Worm (Caenorhabditis elegans) whole organism, L4 larva: Measurements from ENCODE around the gene F19G12.1.

Source experiments
- Y48G9A.11 ChIP-seq: fragments of 200-800 bp; sonication (Bioruptor generic); IDR thresholded peaks from 2 replicates; pipeline ENCODE4 v1.3.6; 2022; ENCODE audit warnings: missing genetic modification reagents, missing genetic modification characterization, missing compliant biosample characterization
- aly-2 ChIP-seq: sonication (generic microtip); optimal IDR thresholded peaks from 2 replicates; lab custom pipeline; 2018; ENCODE audit warnings: missing biosample characterization, missing genetic modification characterization
- ama-1 ChIP-seq: fragments of 150-350 bp; optimal IDR thresholded peaks from 2 replicates; lab custom pipeline; 2014; ENCODE audit warnings: inconsistent platforms, mixed read lengths
- ceh-20 ChIP-seq: fragments of 200-800 bp; sonication (Bioruptor generic); IDR thresholded peaks from 2 replicates; pipeline ENCODE4 v1.3.6; 2022; ENCODE audit warnings: missing genetic modification reagents, missing genetic modification characterization, missing compliant biosample characterization
- dmd-6 ChIP-seq: fragments of 200-800 bp; sonication (Bioruptor generic); IDR thresholded peaks from 2 replicates; pipeline ENCODE4 v1.3.6; 2022; ENCODE audit warnings: missing genetic modification reagents, missing genetic modification characterization, missing compliant biosample characterization
- egl-27 ChIP-seq: sonication (generic microtip); optimal IDR thresholded peaks from 3 replicates; lab custom pipeline; 2017; ENCODE audit warnings: missing biosample characterization, missing genetic modification reagents, missing genetic modification characterization
- hif-1 ChIP-seq, 2 experiments: sonication (generic microtip); optimal IDR thresholded peaks; 2 replicates each; lab custom pipeline; 2016 to 2017; ENCODE audit warnings: missing compliant biosample characterization in 2 of 2, missing genetic modification characterization in 2 of 2, missing genetic modification reagents in 2 of 2, missing genotype in 2 of 2, mild to moderate bottlenecking in 1 of 2
- nhr-10 ChIP-seq: fragments of 150-350 bp; optimal IDR thresholded peaks from 2 replicates; lab custom pipeline; 2014; ENCODE audit warnings: missing biosample characterization, missing genetic modification characterization
- nhr-41 ChIP-seq: fragments of 200-800 bp; sonication (Bioruptor generic); IDR thresholded peaks from 2 replicates; pipeline ENCODE4 v1.3.6; 2022; ENCODE audit warnings: missing genetic modification reagents, missing genetic modification characterization, missing compliant biosample characterization
- nhr-77 ChIP-seq: fragments of 150-350 bp; optimal IDR thresholded peaks from 2 replicates; lab custom pipeline; 2014; ENCODE audit warnings: missing biosample characterization, missing genetic modification characterization
- pha-4 ChIP-seq, 2 experiments: fragments of 150-350 bp in 1 of 2; fragments of 200-800 bp in 1 of 2; sonication (Bioruptor generic) in 1 of 2; IDR thresholded peaks in 1 of 2; optimal IDR thresholded peaks in 1 of 2; 2 replicates each; pipeline versions ENCODE4 v1.3.6 to Lab custom; 2014 to 2022; ENCODE audit warnings: missing genetic modification characterization in 2 of 2, missing genetic modification reagents in 2 of 2, missing biosample characterization in 1 of 2, missing compliant biosample characterization in 1 of 2
- skn-1 ChIP-seq: fragments of 150-350 bp; optimal IDR thresholded peaks from 2 replicates; lab custom pipeline; 2014; ENCODE audit warnings: missing biosample characterization, missing genetic modification characterization
- unc-62 ChIP-seq, 3 experiments: fragments of 150-350 bp in 1 of 3; sonication (generic microtip); optimal IDR thresholded peaks in 2 of 3; peaks in 1 of 3; 1 replicate in 1 of 3; 2 replicates in 2 of 3; lab custom pipeline; 2014 to 2017; ENCODE audit warnings: missing biosample characterization in 3 of 3, missing genetic modification characterization in 3 of 3, missing genetic modification reagents in 3 of 3, missing genotype in 1 of 3

DNA sequence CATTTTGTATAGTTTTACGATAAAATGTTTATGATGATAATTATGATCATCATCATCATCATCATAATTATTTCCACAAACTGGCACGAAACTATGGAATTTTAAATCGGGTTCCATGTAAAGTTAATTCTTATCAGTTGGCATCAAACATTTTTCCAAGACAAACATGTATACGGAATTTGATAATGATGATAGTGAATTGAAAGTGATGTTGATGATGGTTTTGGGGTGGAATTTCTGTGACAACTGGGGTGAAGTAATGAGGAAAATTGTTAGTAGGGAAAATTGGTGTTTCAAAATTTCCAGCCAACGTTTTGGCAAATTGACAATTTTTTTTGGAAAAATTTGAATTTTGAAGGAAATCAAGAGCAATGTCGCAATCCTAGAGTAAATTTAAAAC is 28.9 kb downstream of the F19G12.1 start:
- no peak for TF ChIP-seq aly-2
- no peak for TF ChIP-seq egl-27
- no peak for TF ChIP-seq dmd-6 (GFP tag; lab: Robert Waterston, UW)
- no peak for TF ChIP-seq pha-4 (GFP tag; IDR thresholded peaks at IDR 0.05; lab: Robert Waterston, UW)
- no peak for TF ChIP-seq pha-4 (tag; optimal IDR thresholded peaks at IDR 0.05; lab: Kevin White, UChicago)
- no peak for TF ChIP-seq skn-1
- TF ChIP-seq unc-62 (GFP tag; optimal IDR thresholded peaks at IDR 0.05 in 1 of 2; lab: Kevin White, UChicago): no peak
- TF ChIP-seq unc-62 (tag; optimal IDR thresholded peaks at IDR 0.05; lab: Kevin White, UChicago): no peak
- TF ChIP-seq nhr-77 (tag; lab: Kevin White, UChicago): no peak
- no peak for TF ChIP-seq hif-1 (tag; optimal IDR thresholded peaks at IDR 0.05; lab: Kevin White, UChicago)
- TF ChIP-seq nhr-10 (tag; lab: Kevin White, UChicago): no peak
- no peak for TF ChIP-seq ama-1 (lab: Kevin White, UChicago)
- no peak for TF ChIP-seq ceh-20 (GFP tag; lab: Robert Waterston, UW)
- no peak for TF ChIP-seq Y48G9A.11 (GFP tag; lab: Robert Waterston, UW)
- TF ChIP-seq nhr-41 (GFP tag; lab: Robert Waterston, UW): no peak
